Worm (Caenorhabditis elegans): ENCODE results near the gene C46A5.1.

The C46A5.1 gene

ce11 chrIV:7774206-7774605 lies 10.5 kb downstream of the C46A5.1 start, which contains the start of the genes hcf-1 and swd-2.2:
Gene hcf-1, minus strand, starts transcription at chrIV:7774275.
Gene swd-2.2, plus strand, starts transcription at chrIV:7774411.
- TF ChIP-seq flt-1 (GFP tag; IDR thresholded peaks at IDR 0.05): no peak
- TF ChIP-seq ztf-29 (GFP tag; IDR thresholded peaks at IDR 0.05): no peak
- no peak for TF ChIP-seq klf-2 (GFP tag; conservative IDR thresholded peaks at IDR 0.05)

- TF ChIP-seq klf-2 (GFP tag; conservative IDR thresholded peaks at IDR 0.05) (no peak), flt-1 (GFP tag; IDR thresholded peaks at IDR 0.05) (no peak), T22C8.4 (GFP tag; IDR thresholded peaks at IDR 0.05) (no peak), ztf-23 (GFP tag; IDR thresholded peaks at IDR 0.05) (no peak), cog-1 (tag; optimal IDR thresholded peaks at IDR 0.05) (no peak), med-1 (GFP tag; optimal IDR thresholded peaks at IDR 0.05; ENCODE audit: insufficient read depth) (no peak), ref-1 (GFP tag; conservative IDR thresholded peaks at IDR 0.05) (no peak), ztf-29 (GFP tag; IDR thresholded peaks at IDR 0.05) (no peak), tab-1 (GFP tag; IDR thresholded peaks at IDR 0.05) (no peak)
These were observed 12.0 kb downstream of the C46A5.1 start, which contains the start of gene swd-2.1 for ce11 chrIV:7775725-7776124. Gene swd-2.1, plus strand, starts transcription at chrIV:7776025.

ce11 chrIV:7778865-7779264 lies 15.1 kb downstream of the C46A5.1 start, which contains the start of gene rpap-3:
Gene rpap-3, minus strand, starts transcription at chrIV:7778965.
- TF ChIP-seq ref-1 (GFP tag; conservative IDR thresholded peaks at IDR 0.05) (no peak), tab-1 (GFP tag; IDR thresholded peaks at IDR 0.05) (no peak), flt-1 (GFP tag; IDR thresholded peaks at IDR 0.05) (no peak), ztf-29 (GFP tag; IDR thresholded peaks at IDR 0.05) (no peak), cog-1 (tag; optimal IDR thresholded peaks at IDR 0.05) (no peak), ztf-23 (GFP tag; IDR thresholded peaks at IDR 0.05) (no peak)

ce11 chrIV:7782292-7782691 lies 18.6 kb downstream of the C46A5.1 start, which contains the start of gene sec-10:
Gene sec-10, minus strand, starts transcription at chrIV:7782499.
- TF ChIP-seq tab-1 (GFP tag; IDR thresholded peaks at IDR 0.05) (no peak), T22C8.4 (GFP tag; IDR thresholded peaks at IDR 0.05) (no peak), ztf-29 (GFP tag; IDR thresholded peaks at IDR 0.05) (no peak), flt-1 (GFP tag; IDR thresholded peaks at IDR 0.05) (no peak), cog-1 (tag; optimal IDR thresholded peaks at IDR 0.05) (no peak), ref-1 (GFP tag; conservative IDR thresholded peaks at IDR 0.05) (no peak)

ce11 chrIV:7783801-7784411 lies 20.2 kb downstream of the C46A5.1 start, which contains the start of gene tag-321:
Gene tag-321, minus strand, starts transcription at chrIV:7783851.
- no peak for TF ChIP-seq tab-1 (GFP tag; IDR thresholded peaks at IDR 0.05)
- no peak for TF ChIP-seq klf-2 (GFP tag; conservative IDR thresholded peaks at IDR 0.05)
- no peak for TF ChIP-seq ztf-29 (GFP tag; IDR thresholded peaks at IDR 0.05)
- TF ChIP-seq med-1 (GFP tag; optimal IDR thresholded peaks at IDR 0.05; ENCODE audit: insufficient read depth): no peak
- no peak for TF ChIP-seq ztf-23 (GFP tag; IDR thresholded peaks at IDR 0.05)
- no peak for TF ChIP-seq cog-1 (tag; optimal IDR thresholded peaks at IDR 0.05)
- TF ChIP-seq ref-1 (GFP tag; conservative IDR thresholded peaks at IDR 0.05): no peak
- no peak for TF ChIP-seq flt-1 (GFP tag; IDR thresholded peaks at IDR 0.05)
- no peak for TF ChIP-seq T22C8.4 (GFP tag; IDR thresholded peaks at IDR 0.05)

- TF ChIP-seq cog-1 (tag; optimal IDR thresholded peaks at IDR 0.05): peak; percentile 32
- no peak for TF ChIP-seq tab-1 (GFP tag; IDR thresholded peaks at IDR 0.05)
These were observed 21.9 kb downstream of the C46A5.1 start, which contains the start of gene tag-322 for ce11 chrIV:7785506-7786065. Gene tag-322, minus strand, starts transcription at chrIV:7785556.

DNA sequence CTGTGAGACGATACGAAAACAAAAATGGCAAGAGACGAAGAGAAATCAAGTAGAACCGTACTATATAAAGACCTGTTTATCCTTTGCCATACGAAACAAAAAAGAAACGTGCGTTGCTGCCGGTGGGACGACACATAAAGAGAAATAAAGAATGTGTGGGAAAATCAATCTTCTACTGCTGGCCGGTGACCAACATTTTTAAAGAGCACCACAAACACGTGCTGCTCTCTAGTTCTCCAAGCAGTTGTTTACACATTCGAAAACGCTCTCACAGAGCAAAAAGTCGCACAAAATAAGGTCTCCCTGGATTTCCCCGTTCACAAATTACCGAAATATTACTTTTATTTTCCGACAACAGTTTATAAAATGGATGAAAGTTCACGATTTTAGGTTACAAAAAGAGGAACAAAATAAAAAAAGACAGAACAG lies 25.8 kb downstream of the C46A5.1 start, which contains the start of gene imp-3:
TSS of gene imp-3 (minus strand) at position 93 of the 429 bp plus-strand sequence.
- TF ChIP-seq cog-1 (tag; optimal IDR thresholded peaks at IDR 0.05): no peak
- TF ChIP-seq T22C8.4 (GFP tag; IDR thresholded peaks at IDR 0.05): no peak
- TF ChIP-seq ref-1 (GFP tag; conservative IDR thresholded peaks at IDR 0.05): no peak
- TF ChIP-seq flt-1 (GFP tag; IDR thresholded peaks at IDR 0.05): no peak
- no peak for TF ChIP-seq med-1 (GFP tag; optimal IDR thresholded peaks at IDR 0.05; ENCODE audit: insufficient read depth)
- TF ChIP-seq ztf-23 (GFP tag; IDR thresholded peaks at IDR 0.05): no peak
- no peak for TF ChIP-seq ztf-29 (GFP tag; IDR thresholded peaks at IDR 0.05)
- no peak for TF ChIP-seq klf-2 (GFP tag; conservative IDR thresholded peaks at IDR 0.05)

ce11 chrIV:7790151-7790691 lies 26.5 kb downstream of the C46A5.1 start:
- no peak for TF ChIP-seq cog-1 (tag; optimal IDR thresholded peaks at IDR 0.05)
- TF ChIP-seq flt-1 (GFP tag; IDR thresholded peaks at IDR 0.05): no peak
- TF ChIP-seq ztf-23 (GFP tag; IDR thresholded peaks at IDR 0.05): no peak
- no peak for TF ChIP-seq ztf-29 (GFP tag; IDR thresholded peaks at IDR 0.05)
- no peak for TF ChIP-seq ref-1 (GFP tag; conservative IDR thresholded peaks at IDR 0.05)
- no peak for TF ChIP-seq T22C8.4 (GFP tag; IDR thresholded peaks at IDR 0.05)
- TF ChIP-seq tab-1 (GFP tag; IDR thresholded peaks at IDR 0.05): no peak
- TF ChIP-seq klf-2 (GFP tag; conservative IDR thresholded peaks at IDR 0.05): no peak
- TF ChIP-seq med-1 (GFP tag; optimal IDR thresholded peaks at IDR 0.05; ENCODE audit: insufficient read depth): no peak

DNA sequence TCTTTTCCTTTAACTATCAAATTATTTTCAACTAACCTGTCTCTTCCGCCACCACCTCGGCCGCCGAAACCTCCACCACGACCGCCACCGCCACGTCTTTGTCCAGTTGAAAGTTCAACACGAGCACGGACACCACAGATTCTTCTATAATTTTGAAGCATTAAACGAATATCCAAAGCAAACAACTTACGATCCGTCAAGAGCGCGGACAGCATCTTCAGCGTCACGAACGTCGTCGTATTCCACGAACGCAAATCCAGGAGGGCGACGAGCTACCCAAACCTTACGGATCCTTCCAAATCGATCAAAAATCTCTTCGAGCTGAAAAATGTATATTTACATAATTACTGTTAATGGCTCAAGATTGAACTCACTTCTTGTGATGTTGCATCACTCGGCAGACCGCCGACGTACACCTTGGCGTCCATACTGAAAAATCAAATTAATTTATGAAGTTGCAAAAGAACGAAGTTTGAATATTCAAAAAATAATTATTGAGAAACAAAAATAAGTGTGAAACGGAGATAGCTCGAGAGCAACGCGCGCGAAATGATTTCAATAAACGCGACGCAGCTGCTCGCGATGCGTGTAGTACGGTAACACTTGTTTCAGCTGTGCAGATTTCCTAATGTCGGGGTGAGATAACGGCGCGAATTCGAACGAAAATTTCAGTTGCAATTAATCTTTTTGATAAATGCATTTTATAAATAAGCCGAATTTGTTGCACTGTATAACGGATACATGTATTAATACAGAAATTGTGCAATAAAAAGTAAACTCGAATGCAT lies 27.3 kb downstream of the C46A5.1 start, which contains the start of gene rsp-6:
TSS of gene rsp-6 (minus strand) at position 429 of the 788 bp plus-strand sequence.
- peak; percentile 73 for TF ChIP-seq cog-1 (tag; optimal IDR thresholded peaks at IDR 0.05)
- peak; percentile 67; the same call in 1 of the 2 replicates for TF ChIP-seq flt-1 (GFP tag; IDR thresholded peaks at IDR 0.05)
- TF ChIP-seq klf-2 (GFP tag; conservative IDR thresholded peaks at IDR 0.05): no peak
